Fruit fly (Drosophila melanogaster) whole organism, embryonic: ENCODE results near the gene bbg.

ENCODE experiments used
- Asciz ChIP-seq: fragments of 200-800 bp; sonication (Bioruptor generic); optimal IDR thresholded peaks from 2 replicates; lab custom pipeline; 2017; ENCODE audit warnings: missing biosample characterization, mild to moderate bottlenecking, missing genetic modification characterization, missing genetic modification reagents
- Atf-2 ChIP-seq: fragments of 200-800 bp; sonication (Bioruptor generic); optimal IDR thresholded peaks from 2 replicates; lab custom pipeline; 2016; ENCODE audit warnings: missing biosample characterization, missing genetic modification characterization
- BEAF-32 ChIP-seq: fragments of 200-800 bp; sonication (Bioruptor generic); optimal IDR thresholded peaks from 3 replicates; lab custom pipeline; 2017; ENCODE audit warnings: missing biosample characterization, missing genetic modification characterization, mild to moderate bottlenecking, moderate library complexity, missing genetic modification reagents
- CG10321 ChIP-seq: fragments of 200-800 bp; sonication (Bioruptor generic); IDR thresholded peaks from 2 replicates; pipeline ENCODE4 v1.3.6; 2022; ENCODE audit warnings: missing biosample characterization, missing genetic modification characterization
- CG10462 ChIP-seq: fragments of 200-800 bp; sonication (Bioruptor generic); optimal IDR thresholded peaks from 2 replicates; lab custom pipeline; 2016; ENCODE audit warnings: missing biosample characterization, missing genetic modification characterization
- CG11093 ChIP-seq: fragments of 200-800 bp; sonication (Bioruptor generic); IDR thresholded peaks from 3 replicates; pipeline ENCODE4 v1.3.6; 2022; ENCODE audit warnings: missing biosample characterization, missing genetic modification characterization
- CG12391 ChIP-seq: fragments of 200-800 bp; sonication (Bioruptor generic); optimal IDR thresholded peaks from 3 replicates; lab custom pipeline; 2018; ENCODE audit warnings: missing biosample characterization, mild to moderate bottlenecking, missing genetic modification characterization, moderate library complexity
- CG14667 ChIP-seq: fragments of 200-800 bp; sonication (Bioruptor generic); IDR thresholded peaks from 2 replicates; pipeline ENCODE4 v1.3.6; 2022; ENCODE audit warnings: missing biosample characterization, missing genetic modification characterization
- CG15073 ChIP-seq: fragments of 200-800 bp; sonication (Bioruptor generic); optimal IDR thresholded peaks from 2 replicates; lab custom pipeline; 2016; ENCODE audit warnings: missing biosample characterization, missing genetic modification characterization
- CG1529 ChIP-seq: fragments of 200-800 bp; sonication (Bioruptor generic); optimal IDR thresholded peaks from 3 replicates; lab custom pipeline; 2018; ENCODE audit warnings: missing biosample characterization, missing genetic modification characterization
- CG15514 ChIP-seq: fragments of 200-800 bp; sonication (Bioruptor generic); optimal IDR thresholded peaks from 3 replicates; lab custom pipeline; 2017; ENCODE audit warnings: missing biosample characterization, missing genetic modification characterization, mild to moderate bottlenecking, moderate library complexity, missing genetic modification reagents
- CG18011 ChIP-seq: fragments of 200-800 bp; sonication (Bioruptor generic); optimal IDR thresholded peaks from 2 replicates; lab custom pipeline; 2017; ENCODE audit warnings: missing biosample characterization, missing genetic modification characterization, mild to moderate bottlenecking, moderate library complexity, missing genotype
- CG1832 ChIP-seq: fragments of 200-800 bp; sonication (Bioruptor generic); optimal IDR thresholded peaks from 2 replicates; lab custom pipeline; 2017; ENCODE audit warnings: missing biosample characterization, mild to moderate bottlenecking, missing genetic modification characterization, inconsistent platforms
- CG18619 ChIP-seq: fragments of 200-800 bp; sonication (Bioruptor generic); optimal IDR thresholded peaks from 3 replicates; lab custom pipeline; 2017; ENCODE audit warnings: missing biosample characterization, mild to moderate bottlenecking, missing genetic modification characterization
- CG3281 ChIP-seq: fragments of 200-800 bp; sonication (Bioruptor generic); optimal IDR thresholded peaks from 3 replicates; lab custom pipeline; 2017; ENCODE audit warnings: missing biosample characterization, mild to moderate bottlenecking, missing genetic modification characterization
- CG3407 ChIP-seq: fragments of 200-800 bp; sonication (Bioruptor generic); optimal IDR thresholded peaks from 2 replicates; lab custom pipeline; 2018; ENCODE audit warnings: missing biosample characterization, mild to moderate bottlenecking, missing genetic modification characterization
- CG34422 ChIP-seq: fragments of 200-800 bp; sonication (Bioruptor generic); IDR thresholded peaks from 3 replicates; pipeline ENCODE4 v1.3.6; 2022; ENCODE audit warnings: missing biosample characterization, missing genetic modification characterization
- CG3838 ChIP-seq: fragments of 200-800 bp; sonication (Bioruptor generic); optimal IDR thresholded peaks from 3 replicates; lab custom pipeline; 2016; ENCODE audit warnings: missing biosample characterization, missing genetic modification characterization
- CG3847 ChIP-seq: fragments of 200-800 bp; sonication (Bioruptor generic); IDR thresholded peaks from 2 replicates; pipeline ENCODE4 v1.3.6; 2022; ENCODE audit warnings: missing biosample characterization, missing genetic modification characterization
- CG4854 ChIP-seq: fragments of 200-800 bp; sonication (Bioruptor generic); optimal IDR thresholded peaks from 2 replicates; lab custom pipeline; 2016; ENCODE audit warnings: missing biosample characterization, missing genetic modification characterization, inconsistent platforms
- CG9437 ChIP-seq: fragments of 200-800 bp; sonication (Bioruptor generic); optimal IDR thresholded peaks from 2 replicates; lab custom pipeline; 2018; ENCODE audit warnings: missing biosample characterization, mild to moderate bottlenecking, missing genetic modification characterization
- Doc3 ChIP-seq: fragments of 200-800 bp; sonication (Bioruptor generic); IDR thresholded peaks from 3 replicates; pipeline ENCODE4 v1.3.6; 2022; ENCODE audit warnings: missing biosample characterization, missing genetic modification characterization; ENCODE audit not compliant: partially characterized antibody
- E2f1 ChIP-seq: fragments of 200-800 bp; sonication (Bioruptor generic); IDR thresholded peaks from 2 replicates; pipeline ENCODE4 v1.3.6; 2022; ENCODE audit warnings: missing biosample characterization, missing genetic modification characterization
- Fer3 ChIP-seq: fragments of 200-800 bp; sonication (Bioruptor generic); optimal IDR thresholded peaks from 2 replicates; lab custom pipeline; 2018; ENCODE audit warnings: missing biosample characterization, mild to moderate bottlenecking, missing genetic modification characterization, moderate library complexity
- H15 ChIP-seq: fragments of 200-800 bp; sonication (Bioruptor generic); IDR thresholded peaks from 3 replicates; pipeline ENCODE4 v1.3.6; 2022; ENCODE audit warnings: missing biosample characterization, missing genetic modification characterization
- HLH3B ChIP-seq: fragments of 200-800 bp; sonication (Bioruptor generic); IDR thresholded peaks from 2 replicates; pipeline ENCODE4 v1.3.6; 2022; ENCODE audit warnings: missing biosample characterization, missing genetic modification characterization
- HLHmδ ChIP-seq: fragments of 200-800 bp; sonication (Bioruptor generic); optimal IDR thresholded peaks from 2 replicates; lab custom pipeline; 2018; ENCODE audit warnings: missing biosample characterization, mild to moderate bottlenecking, missing genetic modification characterization, moderate library complexity
- NC2α ChIP-seq: fragments of 200-800 bp; sonication (Bioruptor generic); optimal IDR thresholded peaks from 2 replicates; lab custom pipeline; 2016; ENCODE audit warnings: missing biosample characterization, missing genetic modification characterization
- Pdp1 ChIP-seq, 2 experiments: fragments of 200-800 bp; sonication (Bioruptor generic); optimal IDR thresholded peaks; 3 replicates each; lab custom pipeline; 2016; ENCODE audit warnings: missing biosample characterization in 2 of 2, missing genetic modification characterization in 2 of 2, mild to moderate bottlenecking in 1 of 2, moderate library complexity in 1 of 2
- Sry-δ ChIP-seq: fragments of 200-800 bp; sonication (Bioruptor generic); optimal IDR thresholded peaks from 2 replicates; lab custom pipeline; 2016; ENCODE audit warnings: missing biosample characterization, missing genetic modification characterization
- ato ChIP-seq: fragments of 200-800 bp; sonication (Bioruptor generic); IDR thresholded peaks from 2 replicates; pipeline ENCODE4 v1.3.6; 2022; ENCODE audit warnings: missing biosample characterization, missing genetic modification characterization; ENCODE audit not compliant: partially characterized antibody
- az2 ChIP-seq: fragments of 200-800 bp; sonication (Bioruptor generic); optimal IDR thresholded peaks from 3 replicates; lab custom pipeline; 2016; ENCODE audit warnings: missing biosample characterization, missing genetic modification characterization
- bcd ChIP-seq: fragments of 200-800 bp; sonication (Bioruptor generic); optimal IDR thresholded peaks from 2 replicates; lab custom pipeline; 2017; ENCODE audit warnings: missing biosample characterization, mild to moderate bottlenecking, missing genetic modification characterization
- dysf ChIP-seq: fragments of 200-800 bp; sonication (Bioruptor generic); IDR thresholded peaks from 3 replicates; pipeline ENCODE4 v1.3.6; 2022; ENCODE audit warnings: missing biosample characterization, missing genetic modification characterization
- en ChIP-seq: fragments of 200-800 bp; sonication (Bioruptor generic); optimal IDR thresholded peaks from 2 replicates; lab custom pipeline; 2016; ENCODE audit warnings: missing biosample characterization, missing genetic modification characterization
- esg ChIP-seq: fragments of 200-800 bp; sonication (Bioruptor generic); conservative IDR thresholded peaks from 2 replicates; pipeline ENCODE4 v1.3.6; 2022; ENCODE audit warnings: missing biosample characterization, missing genetic modification characterization
- fd96Cb ChIP-seq: fragments of 200-800 bp; sonication (Bioruptor generic); optimal IDR thresholded peaks from 2 replicates; lab custom pipeline; 2018; ENCODE audit warnings: missing biosample characterization, mild to moderate bottlenecking, missing genetic modification characterization, moderate library complexity
- hb ChIP-seq: fragments of 200-800 bp; sonication (Bioruptor generic); IDR thresholded peaks from 3 replicates; pipeline ENCODE4 v1.3.6; 2022; ENCODE audit warnings: missing biosample characterization, missing genetic modification characterization; ENCODE audit not compliant: partially characterized antibody
- her ChIP-seq: fragments of 200-800 bp; sonication (Bioruptor generic); optimal IDR thresholded peaks from 2 replicates; lab custom pipeline; 2016; ENCODE audit warnings: missing biosample characterization, missing genetic modification characterization
- hth ChIP-seq: fragments of >200 bp; optimal IDR thresholded peaks from 2 replicates; lab custom pipeline; 2017; ENCODE audit warnings: inconsistent platforms
- inv ChIP-seq: fragments of 200-800 bp; sonication (Bioruptor generic); IDR thresholded peaks from 2 replicates; pipeline ENCODE4 v1.3.6; 2022; ENCODE audit warnings: missing biosample characterization, missing genetic modification characterization; ENCODE audit not compliant: partially characterized antibody
- klu ChIP-seq: fragments of 200-800 bp; sonication (Bioruptor generic); IDR thresholded peaks from 2 replicates; pipeline ENCODE4 v1.3.6; 2022; ENCODE audit warnings: missing biosample characterization, missing genetic modification characterization
- lbe ChIP-seq: fragments of 200-800 bp; sonication (Bioruptor generic); optimal IDR thresholded peaks from 2 replicates; lab custom pipeline; 2016; ENCODE audit warnings: missing biosample characterization, mild to moderate bottlenecking, missing genetic modification characterization
- lola ChIP-seq, 3 experiments: fragments of >200 bp in 2 of 3; fragments of 200-800 bp in 1 of 3; sonication (Bioruptor generic) in 1 of 3; optimal IDR thresholded peaks; 2 replicates each; lab custom pipeline; 2017 to 2019; ENCODE audit warnings: missing biosample characterization in 3 of 3, missing genetic modification characterization in 3 of 3, mild to moderate bottlenecking in 1 of 3, moderate library complexity in 1 of 3
- nerfin-2 ChIP-seq: fragments of 200-800 bp; sonication (Bioruptor generic); IDR thresholded peaks from 2 replicates; pipeline ENCODE4 v1.3.6; 2022; ENCODE audit warnings: missing biosample characterization, missing genetic modification characterization; ENCODE audit not compliant: partially characterized antibody
- pan ChIP-seq, 4 experiments: fragments of >200 bp in 3 of 4; fragments of 200-800 bp in 1 of 4; sonication (Bioruptor generic) in 1 of 4; optimal IDR thresholded peaks in 3 of 4; IDR thresholded peaks in 1 of 4; 2 replicates each; pipeline versions ENCODE4 v1.3.6 to Lab custom; 2017 to 2022; ENCODE audit warnings: missing biosample characterization in 2 of 4, missing genetic modification characterization in 2 of 4, mixed read lengths in 1 of 4
- pfk ChIP-seq: fragments of 200-800 bp; sonication (Bioruptor generic); optimal IDR thresholded peaks from 2 replicates; lab custom pipeline; 2018; ENCODE audit warnings: missing biosample characterization, mild to moderate bottlenecking, missing genetic modification characterization, moderate library complexity
- shn ChIP-seq: fragments of 200-800 bp; sonication (Bioruptor generic); optimal IDR thresholded peaks from 3 replicates; lab custom pipeline; 2016; ENCODE audit warnings: missing biosample characterization, missing genetic modification characterization
- stwl ChIP-seq: fragments of 200-800 bp; sonication (Bioruptor generic); optimal IDR thresholded peaks from 3 replicates; lab custom pipeline; 2018; ENCODE audit warnings: missing biosample characterization, mild to moderate bottlenecking, missing genetic modification characterization, moderate library complexity

Gene bbg

DNA sequence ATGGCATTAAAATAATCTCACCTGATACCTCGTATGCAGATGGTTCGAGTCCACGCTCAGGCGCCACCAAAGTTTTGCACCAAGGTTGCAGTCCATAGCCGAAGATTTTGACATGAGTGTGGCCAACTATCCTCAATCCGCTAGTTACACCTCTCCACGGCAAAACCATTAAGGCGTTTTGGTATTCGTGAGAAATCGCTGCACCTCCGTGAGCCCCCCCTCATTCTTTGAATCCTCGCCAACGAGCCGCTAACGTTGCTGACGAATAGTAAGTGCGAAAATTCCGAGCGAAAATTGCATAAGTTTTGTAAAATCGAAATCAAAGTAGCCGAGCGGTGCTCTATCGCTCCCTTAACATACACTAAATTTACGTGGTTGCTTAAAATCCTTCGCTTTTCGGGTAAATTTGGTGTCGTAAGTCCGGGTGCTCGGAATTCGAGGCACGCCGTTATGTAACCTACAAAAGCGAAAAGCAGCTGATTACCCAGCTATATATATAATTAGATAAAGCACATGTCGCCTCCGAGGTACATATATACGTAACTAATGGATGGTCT is 1.4 kb upstream of the bbg start, which contains the start of gene Mpcp2 (continued):
- no peak for TF ChIP-seq Fer3
- TF ChIP-seq CG3407 (GFP tag; lab: Kevin White, UChicago) = no peak
- peak in 1 of 2 experiments; percentile 100 for TF ChIP-seq Pdp1 (GFP tag; optimal IDR thresholded peaks at IDR 0.05; lab: Kevin White, UChicago)
- peak; percentile 55 for TF ChIP-seq bcd (GFP tag; lab: Kevin White, UChicago)
- TF ChIP-seq Asciz = peak; percentile 14
- peak; percentile 55 for TF ChIP-seq Sry-δ (GFP tag; lab: Kevin White, UChicago)
- TF ChIP-seq NC2α (GFP tag; lab: Kevin White, UChicago) = no peak
- peak; percentile 4 for TF ChIP-seq pfk (GFP tag; lab: Kevin White, UChicago)
- TF ChIP-seq CG10462 (GFP tag; lab: Kevin White, UChicago) = no peak
- no peak for TF ChIP-seq klu (GFP tag; lab: Robert Waterston, UW)
- TF ChIP-seq fd96Cb = no peak
- TF ChIP-seq CG14667 = no peak
- peak; percentile 59; the same call in 1 of the 3 replicates for TF ChIP-seq CG34422 (GFP tag; lab: Robert Waterston, UW)
- no peak for TF ChIP-seq shn (GFP tag; lab: Kevin White, UChicago)
- no peak for TF ChIP-seq CG9437 (GFP tag; lab: Kevin White, UChicago)
- TF ChIP-seq CG1832 = no peak
- TF ChIP-seq CG3281 (GFP tag; lab: Kevin White, UChicago) = peak; percentile 30
- no peak for TF ChIP-seq pan (optimal IDR thresholded peaks at IDR 0.05; lab: Kevin White, UChicago)
- peak in 1 of 2 experiments; percentile 9 for TF ChIP-seq pan (GFP tag; optimal IDR thresholded peaks at IDR 0.05 in 1 of 2, IDR thresholded peaks at IDR 0.05 in 1 of 2)
- TF ChIP-seq CG18619 (GFP tag; lab: Kevin White, UChicago) = no peak
- no peak for TF ChIP-seq ato
- peak; percentile 34 for TF ChIP-seq CG18011 (GFP tag; lab: Kevin White, UChicago)
- TF ChIP-seq lola (GFP tag; optimal IDR thresholded peaks at IDR 0.05; lab: Kevin White, UChicago) = no peak
- TF ChIP-seq esg (GFP tag; lab: Robert Waterston, UW) = no peak
- TF ChIP-seq CG3838 = no peak
- no peak for TF ChIP-seq az2
- TF ChIP-seq CG3847 (GFP tag; lab: Robert Waterston, UW) = peak; percentile 85
- no peak for TF ChIP-seq lbe (GFP tag; lab: Kevin White, UChicago)
- TF ChIP-seq CG4854 (GFP tag; lab: Kevin White, UChicago) = no peak
- no peak for TF ChIP-seq CG10321
- no peak for TF ChIP-seq Doc3 (GFP tag; lab: Robert Waterston, UW)
- TF ChIP-seq en = no peak
- no peak for TF ChIP-seq Atf-2 (GFP tag; lab: Kevin White, UChicago)
- TF ChIP-seq HLH3B (GFP tag; lab: Robert Waterston, UW) = no peak
- peak; percentile 62 for TF ChIP-seq BEAF-32 (GFP tag; lab: Kevin White, UChicago)
- TF ChIP-seq her (GFP tag; lab: Kevin White, UChicago) = peak; percentile 68
- no peak for TF ChIP-seq CG15073 (GFP tag; lab: Kevin White, UChicago)
- TF ChIP-seq nerfin-2 = no peak
- TF ChIP-seq hth (lab: Kevin White, UChicago) = no peak
- no peak for TF ChIP-seq H15 (GFP tag; lab: Robert Waterston, UW)
- TF ChIP-seq CG15514 (GFP tag; lab: Kevin White, UChicago) = peak; percentile 86
- peak; percentile 96 for TF ChIP-seq stwl (tag; lab: Kevin White, UChicago)
- TF ChIP-seq CG1529 (GFP tag; lab: Kevin White, UChicago) = no peak
- TF ChIP-seq inv = no peak
- TF ChIP-seq hb (GFP tag; lab: Robert Waterston, UW) = no peak
- TF ChIP-seq CG12391 = peak; percentile 60
- no peak for TF ChIP-seq E2f1 (GFP tag; lab: Robert Waterston, UW)
- TF ChIP-seq dysf (GFP tag; lab: Robert Waterston, UW) = no peak
- no peak for TF ChIP-seq CG11093 (GFP tag; lab: Robert Waterston, UW)
- peak; percentile 61 for TF ChIP-seq HLHmδ (GFP tag; lab: Kevin White, UChicago)
